Fruit fly (Drosophila melanogaster) Kc167 (cell line): ENCODE measurements around the gene Ptpmeg.

Experiments
- Myc ChIP-seq: fragments of >200 bp; optimal IDR thresholded peaks from 2 replicates; lab custom pipeline; 2017; ENCODE audit warnings: missing external identifiers
- Sin3A ChIP-seq: fragments of >200 bp; optimal IDR thresholded peaks from 2 replicates; lab custom pipeline; 2018; ENCODE audit warnings: missing external identifiers
- h ChIP-seq: fragments of >200 bp; optimal IDR thresholded peaks from 3 replicates; lab custom pipeline; 2018; ENCODE audit warnings: missing external identifiers
- insv ChIP-seq: fragments of >200 bp; optimal IDR thresholded peaks from 3 replicates; lab custom pipeline; 2018; ENCODE audit warnings: missing external identifiers
- psq ChIP-seq: fragments of >200 bp; optimal IDR thresholded peaks from 2 replicates; lab custom pipeline; 2017; ENCODE audit warnings: missing external identifiers
- ttk ChIP-seq: sonication (Bioruptor generic); optimal IDR thresholded peaks from 2 replicates; lab custom pipeline; 2017; ENCODE audit warnings: missing external identifiers

DNA sequence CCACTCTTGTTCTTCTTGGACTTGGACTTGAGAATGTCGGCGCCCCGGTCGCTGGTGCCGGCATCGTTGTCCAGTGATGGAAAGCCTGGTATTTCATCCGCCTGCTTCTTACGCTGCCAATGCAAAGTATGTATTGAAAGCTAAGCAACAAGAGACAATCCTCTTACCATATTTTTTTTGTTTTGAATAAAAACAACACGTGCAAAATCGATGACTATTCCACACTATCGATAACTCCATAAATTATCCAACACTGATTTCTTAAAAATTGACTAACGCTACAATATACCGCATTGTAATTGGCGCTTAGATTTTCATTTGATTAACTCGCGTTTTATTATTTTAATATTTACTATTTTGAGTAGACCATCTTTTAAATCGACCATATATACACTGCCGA is 3.4 kb upstream of the Ptpmeg start, which contains the start of gene CG32344:
- TF ChIP-seq Sin3A (lab: Kevin White, UChicago) = no peak
- no peak for TF ChIP-seq psq (lab: Kevin White, UChicago)
- TF ChIP-seq ttk (lab: Kevin White, UChicago) = no peak
- no peak for TF ChIP-seq h
- TF ChIP-seq insv (lab: Kevin White, UChicago) = no peak
- no peak for TF ChIP-seq Myc (lab: Kevin White, UChicago)
